Worm (Caenorhabditis elegans): ENCODE data around the gene F19B2.5.

- no peak for TF ChIP-seq unc-130 (tag; optimal IDR thresholded peaks at IDR 0.05)
- TF ChIP-seq unc-98 (GFP tag; IDR thresholded peaks at IDR 0.05): no peak
- TF ChIP-seq grh-1 (GFP tag; IDR thresholded peaks at IDR 0.05): no peak
- no peak for TF ChIP-seq unc-62 (GFP tag; optimal IDR thresholded peaks at IDR 0.05)
- TF ChIP-seq sox-4 (tag; optimal IDR thresholded peaks at IDR 0.05): no peak
- TF ChIP-seq lin-13 (GFP tag; optimal IDR thresholded peaks at IDR 0.05): no peak
- no peak for TF ChIP-seq nhr-28 (tag; optimal IDR thresholded peaks at IDR 0.05)
- no peak for TF ChIP-seq ama-1 (optimal IDR thresholded peaks at IDR 0.05)
Observed at ce11 chrV:20120623-20121165, 43.3 kb downstream of the F19B2.5 start, which contains the start of gene ncx-1.
